Worm (Caenorhabditis elegans) whole organism, young adult: ENCODE measurements around the gene F22E5.17.

Experiments used
- F39B2.1 ChIP-seq: fragments of 200-800 bp; sonication (Bioruptor generic); IDR thresholded peaks from 2 replicates; pipeline ENCODE4 v1.3.6; 2022; ENCODE audit warnings: missing genetic modification reagents, missing genetic modification characterization, missing compliant biosample characterization
- F55B11.4 ChIP-seq: sonication (generic microtip); optimal IDR thresholded peaks from 2 replicates; lab custom pipeline; 2016; ENCODE audit warnings: missing compliant biosample characterization, missing genetic modification characterization, borderline replicate concordance; ENCODE audit not compliant: insufficient read depth
- akir-1 ChIP-seq: fragments of 200-800 bp; sonication (Bioruptor generic); optimal IDR thresholded peaks from 2 replicates; lab custom pipeline; 2018; ENCODE audit warnings: mild to moderate bottlenecking, missing genetic modification characterization, moderate library complexity, missing compliant biosample characterization
- ama-1 ChIP-seq, 3 experiments: fragments of 150-350 bp in 1 of 3; sonication (generic microtip) in 2 of 3; optimal IDR thresholded peaks; 2 replicates each; lab custom pipeline; 2014 to 2018; ENCODE audit warnings: missing biosample characterization in 2 of 3, missing genetic modification characterization in 2 of 3, missing genetic modification reagents in 2 of 3
- atf-7 ChIP-seq: sonication (generic microtip); optimal IDR thresholded peaks from 2 replicates; lab custom pipeline; 2017; ENCODE audit warnings: mild to moderate bottlenecking, missing genetic modification characterization, missing compliant biosample characterization
- dox-1 ChIP-seq: fragments of 200-800 bp; sonication (Bioruptor generic); IDR thresholded peaks from 2 replicates; pipeline ENCODE4 v1.3.6; 2022; ENCODE audit warnings: missing genetic modification reagents, missing genetic modification characterization, missing compliant biosample characterization
- hsf-1 ChIP-seq: fragments of 200-800 bp; sonication (Bioruptor generic); IDR thresholded peaks from 2 replicates; pipeline ENCODE4 v1.3.6; 2022; ENCODE audit warnings: missing genetic modification reagents, missing genetic modification characterization, missing compliant biosample characterization
- let-607 ChIP-seq, 2 experiments: fragments of 200-800 bp in 1 of 2; sonication (Bioruptor generic) in 1 of 2; sonication (generic microtip) in 1 of 2; optimal IDR thresholded peaks; 2 replicates each; lab custom pipeline; 2016 to 2018; ENCODE audit warnings: mild to moderate bottlenecking in 2 of 2, missing compliant biosample characterization in 2 of 2, missing genetic modification characterization in 2 of 2, moderate library complexity in 2 of 2, missing genotype in 1 of 2
- madf-10 ChIP-seq: sonication (generic microtip); optimal IDR thresholded peaks from 2 replicates; lab custom pipeline; 2016; ENCODE audit warnings: mild to moderate bottlenecking, missing genetic modification characterization, missing compliant biosample characterization
- nhr-27 ChIP-seq: fragments of 200-800 bp; sonication (Bioruptor generic); optimal IDR thresholded peaks from 2 replicates; lab custom pipeline; 2018; ENCODE audit warnings: mild to moderate bottlenecking, missing genetic modification characterization, moderate library complexity, missing compliant biosample characterization
- rec-8 ChIP-seq, 2 experiments: sonication (generic microtip); optimal IDR thresholded peaks; 2 replicates each; lab custom pipeline; 2016; ENCODE audit warnings: mild to moderate bottlenecking in 2 of 2, missing genetic modification characterization in 2 of 2, missing genetic modification reagents in 2 of 2, missing genotype in 2 of 2, missing biosample characterization in 1 of 2, missing compliant biosample characterization in 1 of 2, moderate library complexity in 1 of 2
- snpc-4 ChIP-seq, 5 experiments: fragments of 150-350 bp in 1 of 5; sonication (generic microtip) in 4 of 5; optimal IDR thresholded peaks; 2 replicates each; lab custom pipeline; 2014 to 2018; ENCODE audit warnings: missing genetic modification characterization in 5 of 5, missing biosample characterization in 3 of 5, antibody characterized with exemption in 2 of 5, mild to moderate bottlenecking in 2 of 5, missing compliant biosample characterization in 2 of 5, missing genotype in 2 of 5, moderate library complexity in 2 of 5, missing genetic modification reagents in 1 of 5
- xnd-1 ChIP-seq: sonication (generic microtip); optimal IDR thresholded peaks from 2 replicates; lab custom pipeline; 2016; ENCODE audit warnings: missing genotype, missing genetic modification reagents, missing genetic modification characterization, missing compliant biosample characterization

ce11 chrII:2717335-2717734 lies 39.5 kb downstream of the F22E5.17 start, which contains the start of gene T05A8.3:
- TF ChIP-seq ama-1 (optimal IDR thresholded peaks at IDR 0.05; lab: Kevin White, UChicago) (no peak), ama-1 (GFP tag; optimal IDR thresholded peaks at IDR 0.05; lab: Kevin White, UChicago) (no peak), nhr-27 (tag; lab: Kevin White, UChicago) (no peak), hsf-1 (GFP tag; lab: Robert Waterston, UW) (no peak), F39B2.1 (GFP tag; lab: Robert Waterston, UW) (no peak), rec-8 (tag; optimal IDR thresholded peaks at IDR 0.05; lab: Kevin White, UChicago) (no peak), madf-10 (tag; lab: Kevin White, UChicago) (no peak), dox-1 (GFP tag; lab: Robert Waterston, UW) (no peak), F55B11.4 (no peak), xnd-1 (tag; lab: Kevin White, UChicago) (no peak), akir-1 (GFP tag; lab: Kevin White, UChicago) (no peak), snpc-4 (GFP tag; optimal IDR thresholded peaks at IDR 0.05; lab: Kevin White, UChicago) (no peak), snpc-4 (tag; optimal IDR thresholded peaks at IDR 0.05; lab: Kevin White, UChicago) (no peak), atf-7 (tag; lab: Kevin White, UChicago) (no peak), let-607 (tag; optimal IDR thresholded peaks at IDR 0.05; lab: Kevin White, UChicago) (no peak)
